Worm (Caenorhabditis elegans) whole organism, L3 larva: ENCODE measurements around the gene bir-1.
A peak's percentile ranks its signal among the peaks of the same experiment; 100 is the strongest.

Experiments used
- ZK546.5 ChIP-seq: sonication (generic microtip); optimal IDR thresholded peaks from 2 replicates; lab custom pipeline; 2017; ENCODE audit warnings: missing biosample characterization, missing genetic modification characterization
- aly-2 ChIP-seq: fragments of 150-350 bp; optimal IDR thresholded peaks from 2 replicates; lab custom pipeline; 2014; ENCODE audit warnings: missing biosample characterization, missing genetic modification characterization
- ama-1 ChIP-seq: fragments of 150-350 bp; optimal IDR thresholded peaks from 2 replicates; lab custom pipeline; 2018
- ceh-16 ChIP-seq: sonication (generic microtip); optimal IDR thresholded peaks from 2 replicates; lab custom pipeline; 2017; ENCODE audit warnings: missing biosample characterization, missing genetic modification characterization
- ceh-9 ChIP-seq: sonication (generic microtip); optimal IDR thresholded peaks from 2 replicates; lab custom pipeline; 2018; ENCODE audit warnings: missing biosample characterization, missing genetic modification characterization
- daf-12 ChIP-seq: fragments of 150-350 bp; optimal IDR thresholded peaks from 2 replicates; lab custom pipeline; 2014; ENCODE audit warnings: missing biosample characterization, missing genetic modification reagents, missing genetic modification characterization
- egl-27 ChIP-seq: sonication (generic microtip); optimal IDR thresholded peaks from 4 replicates; lab custom pipeline; 2017; ENCODE audit warnings: missing biosample characterization, missing genetic modification reagents, missing genetic modification characterization
- egl-5 ChIP-seq: fragments of 150-350 bp; optimal IDR thresholded peaks from 2 replicates; lab custom pipeline; 2017; ENCODE audit warnings: missing biosample characterization, missing genetic modification reagents, missing genetic modification characterization, inconsistent platforms
- elt-1 ChIP-seq: fragments of 150-350 bp; optimal IDR thresholded peaks from 2 replicates; lab custom pipeline; 2014; ENCODE audit warnings: missing biosample characterization, missing genetic modification characterization
- elt-2 ChIP-seq: sonication (generic microtip); optimal IDR thresholded peaks from 2 replicates; lab custom pipeline; 2016; ENCODE audit warnings: missing genetic modification reagents, mild to moderate bottlenecking, missing genetic modification characterization, missing compliant biosample characterization
- elt-3 ChIP-seq, 3 experiments: fragments of 150-350 bp in 1 of 3; sonication (generic microtip) in 2 of 3; optimal IDR thresholded peaks; 2 replicates in 2 of 3; 4 replicates in 1 of 3; lab custom pipeline; 2014 to 2017; ENCODE audit warnings: missing biosample characterization in 3 of 3, missing genetic modification characterization in 3 of 3
- fkh-2 ChIP-seq: fragments of 150-350 bp; optimal IDR thresholded peaks from 2 replicates; lab custom pipeline; 2014; ENCODE audit warnings: missing biosample characterization, missing genetic modification reagents, missing genetic modification characterization
- hmg-11 ChIP-seq: sonication (generic microtip); optimal IDR thresholded peaks from 2 replicates; lab custom pipeline; 2016; ENCODE audit warnings: missing genetic modification characterization, missing compliant biosample characterization
- jun-1 ChIP-seq: fragments of 150-350 bp; optimal IDR thresholded peaks from 2 replicates; lab custom pipeline; 2014; ENCODE audit warnings: missing biosample characterization, missing genetic modification reagents, missing genetic modification characterization
- lin-15B ChIP-seq: fragments of 150-350 bp; optimal IDR thresholded peaks from 2 replicates; lab custom pipeline; 2014; ENCODE audit warnings: missing biosample characterization, missing genetic modification characterization
- lsy-12 ChIP-seq: sonication (generic microtip); optimal IDR thresholded peaks from 2 replicates; lab custom pipeline; 2016; ENCODE audit warnings: mild to moderate bottlenecking, missing genetic modification characterization, missing compliant biosample characterization
- mdl-1 ChIP-seq: fragments of 150-350 bp; optimal IDR thresholded peaks from 2 replicates; lab custom pipeline; 2014; ENCODE audit warnings: missing biosample characterization, missing genetic modification characterization
- nfya-1 ChIP-seq: sonication (generic microtip); optimal IDR thresholded peaks from 2 replicates; lab custom pipeline; 2017; ENCODE audit warnings: missing genetic modification characterization, mild to moderate bottlenecking, missing compliant biosample characterization, antibody characterized with exemption, moderate library complexity; ENCODE audit not compliant: insufficient read depth
- nhr-12 ChIP-seq: fragments of 150-350 bp; optimal IDR thresholded peaks from 2 replicates; lab custom pipeline; 2014; ENCODE audit warnings: missing biosample characterization, missing genetic modification characterization
- nhr-23 ChIP-seq: fragments of 150-350 bp; optimal IDR thresholded peaks from 2 replicates; lab custom pipeline; 2014; ENCODE audit warnings: missing biosample characterization, missing genetic modification reagents, missing genetic modification characterization
- nhr-237 ChIP-seq: fragments of 150-350 bp; optimal IDR thresholded peaks from 2 replicates; lab custom pipeline; 2014; ENCODE audit warnings: missing biosample characterization, missing genetic modification characterization
- nhr-28 ChIP-seq: fragments of 150-350 bp; optimal IDR thresholded peaks from 2 replicates; lab custom pipeline; 2014; ENCODE audit warnings: missing biosample characterization, missing genetic modification characterization
- nhr-67 ChIP-seq: fragments of 150-350 bp; optimal IDR thresholded peaks from 2 replicates; lab custom pipeline; 2014; ENCODE audit warnings: missing biosample characterization, missing genetic modification characterization
- nhr-77 ChIP-seq: fragments of 150-350 bp; optimal IDR thresholded peaks from 2 replicates; lab custom pipeline; 2014; ENCODE audit warnings: missing biosample characterization, missing genetic modification characterization
- pha-4 ChIP-seq: fragments of 150-350 bp; optimal IDR thresholded peaks from 2 replicates; lab custom pipeline; 2014; ENCODE audit warnings: missing biosample characterization, missing genetic modification reagents, missing genetic modification characterization
- pqm-1 ChIP-seq: fragments of 150-350 bp; optimal IDR thresholded peaks from 2 replicates; lab custom pipeline; 2017; ENCODE audit warnings: missing biosample characterization, missing genetic modification characterization, inconsistent platforms
- sea-2 ChIP-seq: fragments of 150-350 bp; sonication (generic microtip); optimal IDR thresholded peaks from 4 replicates; lab custom pipeline; 2014; ENCODE audit warnings: missing biosample characterization, missing genetic modification reagents, missing genetic modification characterization
- skn-1 ChIP-seq: fragments of 150-350 bp; optimal IDR thresholded peaks from 2 replicates; lab custom pipeline; 2014; ENCODE audit warnings: missing biosample characterization, missing genetic modification characterization
- snpc-4 ChIP-seq: fragments of 150-350 bp; optimal IDR thresholded peaks from 2 replicates; lab custom pipeline; 2014; ENCODE audit warnings: missing biosample characterization, missing genetic modification characterization
- tbx-2 ChIP-seq: sonication (generic microtip); optimal IDR thresholded peaks from 2 replicates; lab custom pipeline; 2016; ENCODE audit warnings: mild to moderate bottlenecking, missing genetic modification characterization, missing compliant biosample characterization
- unc-39 ChIP-seq: sonication (generic microtip); optimal IDR thresholded peaks from 4 replicates; lab custom pipeline; 2017; ENCODE audit warnings: missing biosample characterization, missing genetic modification characterization
- zag-1 ChIP-seq: fragments of 150-350 bp; optimal IDR thresholded peaks from 2 replicates; lab custom pipeline; 2014; ENCODE audit warnings: missing biosample characterization, missing genetic modification characterization
- ztf-11 ChIP-seq: fragments of 150-350 bp; optimal IDR thresholded peaks from 2 replicates; lab custom pipeline; 2014; ENCODE audit warnings: missing biosample characterization, missing genetic modification characterization
- ztf-4 ChIP-seq: fragments of 150-350 bp; optimal IDR thresholded peaks from 2 replicates; lab custom pipeline; 2014; ENCODE audit warnings: missing biosample characterization, missing genetic modification characterization

bir-1 gene

DNA sequence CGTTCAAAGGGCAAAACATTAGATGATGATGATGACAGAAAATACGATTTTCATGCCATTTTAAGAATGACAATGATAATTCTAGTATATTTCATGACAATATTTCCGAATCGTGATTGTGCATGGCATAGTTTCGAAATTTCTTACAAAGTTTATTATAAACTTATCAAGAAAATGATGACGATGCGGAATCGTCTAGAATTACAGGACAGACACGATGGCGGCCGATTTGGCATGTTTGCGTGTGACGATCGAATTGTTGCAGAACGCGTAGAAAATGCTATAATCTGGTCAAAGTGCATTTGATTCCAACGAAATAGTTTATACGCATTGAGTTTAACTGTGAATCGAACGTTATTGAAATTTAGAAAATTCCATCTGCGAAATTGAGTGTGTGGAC is 5.0 kb downstream of the bir-1 start:
- TF ChIP-seq elt-2 (tag; lab: Kevin White, UChicago) (peak; percentile 73), tbx-2 (tag; lab: Kevin White, UChicago) (no peak)

- TF ChIP-seq hmg-11: no peak
- TF ChIP-seq zag-1: no peak
- no peak for TF ChIP-seq snpc-4 (tag; lab: Kevin White, UChicago)
- no peak for TF ChIP-seq ama-1 (lab: Kevin White, UChicago)
- no peak for TF ChIP-seq egl-5 (tag; lab: Kevin White, UChicago)
- TF ChIP-seq nhr-237 (tag; lab: Kevin White, UChicago): no peak
- no peak for TF ChIP-seq nhr-67 (tag; lab: Kevin White, UChicago)
- peak; percentile 44 for TF ChIP-seq nfya-1 (tag; lab: Kevin White, UChicago)
- no peak for TF ChIP-seq ceh-9 (tag; lab: Kevin White, UChicago)
- TF ChIP-seq nhr-77: no peak
- no peak for TF ChIP-seq ceh-16 (tag; lab: Kevin White, UChicago)
- TF ChIP-seq ztf-11 (tag; lab: Kevin White, UChicago): no peak
- TF ChIP-seq tbx-2 (tag; lab: Kevin White, UChicago): no peak
- no peak for TF ChIP-seq elt-1 (tag; lab: Kevin White, UChicago)
- no peak for TF ChIP-seq fkh-2 (tag; lab: Kevin White, UChicago)
- TF ChIP-seq nhr-12 (tag; lab: Kevin White, UChicago): no peak
- no peak for TF ChIP-seq nhr-28 (tag; lab: Kevin White, UChicago)
- TF ChIP-seq aly-2 (tag; lab: Kevin White, UChicago): no peak
- TF ChIP-seq skn-1 (tag; lab: Kevin White, UChicago): no peak
- peak; percentile 86 for TF ChIP-seq pqm-1 (tag; lab: Kevin White, UChicago)
- no peak for TF ChIP-seq lsy-12 (tag; lab: Kevin White, UChicago)
- TF ChIP-seq jun-1 (tag; lab: Kevin White, UChicago): peak; percentile 1
- no peak for TF ChIP-seq ZK546.5 (tag; lab: Kevin White, UChicago)
- no peak for TF ChIP-seq daf-12
- TF ChIP-seq pha-4 (tag; lab: Kevin White, UChicago): no peak
- peak; percentile 96 for TF ChIP-seq elt-2 (tag; lab: Kevin White, UChicago)
- TF ChIP-seq egl-27 (tag; lab: Kevin White, UChicago): no peak
These were observed 6.4 kb downstream of the bir-1 start, which contains the start of gene zip-10 for ce11 chrV:11650720-11651119. zip-10 (minus strand) TSS chrV:11650762.

DNA sequence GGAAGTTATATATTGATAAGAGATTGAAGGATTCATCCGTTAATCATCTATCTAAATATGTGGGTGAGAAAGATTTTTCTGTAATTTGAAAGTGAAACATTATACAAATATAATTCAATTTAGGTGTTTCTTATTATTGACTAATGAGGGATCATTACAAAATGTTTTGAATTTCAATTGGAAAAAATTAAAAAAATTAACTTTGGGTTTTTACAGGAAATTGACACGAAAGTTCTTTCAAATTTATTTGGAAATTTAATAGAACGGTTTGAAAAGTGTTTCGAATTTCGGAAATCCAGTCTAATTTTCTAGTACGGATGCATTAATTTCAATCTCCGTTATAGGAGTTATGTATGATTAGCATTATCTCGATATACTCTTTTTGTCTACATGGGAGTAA is 8.8 kb downstream of the bir-1 start:
- TF ChIP-seq fkh-2 (tag; lab: Kevin White, UChicago) (no peak), nhr-12 (tag; lab: Kevin White, UChicago) (no peak), ztf-4 (tag; lab: Kevin White, UChicago) (no peak), tbx-2 (tag; lab: Kevin White, UChicago) (no peak), jun-1 (tag; lab: Kevin White, UChicago) (no peak), sea-2 (GFP tag; lab: Kevin White, UChicago) (no peak), mdl-1 (tag; lab: Kevin White, UChicago) (no peak), elt-1 (tag; lab: Kevin White, UChicago) (no peak), pqm-1 (tag; lab: Kevin White, UChicago) (no peak), pha-4 (tag; lab: Kevin White, UChicago) (no peak), lsy-12 (tag; lab: Kevin White, UChicago) (no peak), lin-15B (no peak), hmg-11 (no peak), elt-3 (tag; optimal IDR thresholded peaks at IDR 0.05; lab: Kevin White, UChicago) (no peak)

- TF ChIP-seq nhr-237 (tag; lab: Kevin White, UChicago) (no peak), pqm-1 (tag; lab: Kevin White, UChicago) (no peak), egl-5 (tag; lab: Kevin White, UChicago) (no peak), nhr-67 (tag; lab: Kevin White, UChicago) (no peak), nhr-12 (tag; lab: Kevin White, UChicago) (no peak), ama-1 (lab: Kevin White, UChicago) (no peak), pha-4 (tag; lab: Kevin White, UChicago) (no peak), egl-27 (tag; lab: Kevin White, UChicago) (no peak), nhr-28 (tag; lab: Kevin White, UChicago) (no peak), unc-39 (no peak), skn-1 (tag; lab: Kevin White, UChicago) (no peak), ztf-11 (tag; lab: Kevin White, UChicago) (no peak), nhr-23 (tag; lab: Kevin White, UChicago) (no peak), snpc-4 (tag; lab: Kevin White, UChicago) (no peak), daf-12 (no peak)
- TF ChIP-seq, all 47 proteins: peak for 0
These were observed 12.2 kb downstream of the bir-1 start for ce11 chrV:11656469-11656868.
